Fruit fly (Drosophila melanogaster): ENCODE measurements around the gene CG42870.

- TF ChIP-seq nom (GFP tag; optimal IDR thresholded peaks at IDR 0.05): no peak
- no peak for TF ChIP-seq CG1647 (GFP tag; optimal IDR thresholded peaks at IDR 0.05)
- TF ChIP-seq Blimp-1 (GFP tag; optimal IDR thresholded peaks at IDR 0.05): no peak
- no peak for TF ChIP-seq CG8478 (optimal IDR thresholded peaks at IDR 0.05)
- TF ChIP-seq CG13123 (GFP tag; optimal IDR thresholded peaks at IDR 0.05): no peak
- TF ChIP-seq CG17328 (GFP tag; IDR thresholded peaks at IDR 0.05): no peak
- no peak for TF ChIP-seq MBD-R2 (GFP tag; IDR thresholded peaks at IDR 0.05)
- no peak for TF ChIP-seq kni (GFP tag; optimal IDR thresholded peaks at IDR 0.05)
- no peak for TF ChIP-seq CG8924 (tag; optimal IDR thresholded peaks at IDR 0.05)
- no peak for TF ChIP-seq B-H1 (GFP tag; IDR thresholded peaks at IDR 0.05)
- no peak for TF ChIP-seq ttk (GFP tag; IDR thresholded peaks at IDR 0.05)
These were observed 1.8 kb upstream of the CG42870 start, which contains the start of gene CG34034 for dm6 chr3R:21739010-21739409.
